Fruit fly (Drosophila melanogaster) Kc167 (cell line): ENCODE results near the gene CG8837.

Experiments
- Sin3A ChIP-seq: fragments of >200 bp; optimal IDR thresholded peaks from 2 replicates; lab custom pipeline; 2018; ENCODE audit warnings: missing external identifiers
- h ChIP-seq: fragments of >200 bp; optimal IDR thresholded peaks from 3 replicates; lab custom pipeline; 2018; ENCODE audit warnings: missing external identifiers
- psq ChIP-seq: fragments of >200 bp; optimal IDR thresholded peaks from 2 replicates; lab custom pipeline; 2017; ENCODE audit warnings: missing external identifiers
- ttk ChIP-seq: sonication (Bioruptor generic); optimal IDR thresholded peaks from 2 replicates; lab custom pipeline; 2017; ENCODE audit warnings: missing external identifiers

DNA sequence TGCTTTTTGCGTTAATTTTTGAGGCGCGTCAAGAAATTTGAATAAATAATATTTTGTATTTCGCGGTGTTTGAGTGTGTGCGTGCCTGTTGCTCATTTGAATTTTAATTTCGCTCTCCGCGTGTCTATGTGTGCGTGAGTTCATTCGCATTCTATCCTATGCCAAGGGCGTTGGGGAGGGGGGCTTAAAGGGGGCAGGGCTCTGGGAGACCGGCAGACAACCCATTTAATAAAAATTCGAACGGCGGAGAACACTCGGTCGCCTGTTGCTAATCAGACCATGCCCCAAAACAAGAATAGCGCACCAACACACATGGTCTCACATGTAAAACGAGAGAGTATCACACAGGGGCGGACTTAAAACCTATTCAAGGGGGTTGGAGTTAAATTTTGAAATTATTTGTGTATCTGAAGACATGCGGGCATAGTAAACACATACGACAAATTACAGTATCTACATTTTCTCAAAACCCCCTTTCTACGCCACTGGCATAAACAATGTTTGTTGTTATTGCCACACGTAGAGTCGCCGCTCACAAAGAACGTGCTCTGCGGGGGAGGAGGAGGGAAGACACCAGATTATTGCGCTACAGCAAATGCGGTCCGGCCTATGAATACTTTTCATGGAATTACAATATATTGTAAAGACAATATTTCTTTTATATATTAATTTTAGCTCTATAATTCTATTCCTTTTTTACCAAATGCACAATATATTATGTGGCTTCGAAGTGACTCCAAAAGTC is 18.1 kb upstream of the CG8837 start:
- TF ChIP-seq ttk: no peak
- no peak for TF ChIP-seq Sin3A (lab: Kevin White, UChicago)
- TF ChIP-seq h (lab: Kevin White, UChicago): no peak
- no peak for TF ChIP-seq psq
